Worm (Caenorhabditis elegans) whole organism, early embryonic: ENCODE measurements around the gene nlr-1.
"Not testable (repeated sequence)": the region's sequence is repeated elsewhere in the genome, so short reads cannot be mapped to it uniquely, and the experiment has no call there.

Experiments used
- ama-1 ChIP-seq: fragments of 150-350 bp; optimal IDR thresholded peaks from 2 replicates; lab custom pipeline; 2014
- scrt-1 ChIP-seq: fragments of 200-800 bp; sonication (Bioruptor generic); IDR thresholded peaks from 2 replicates; pipeline ENCODE4 v1.3.6; 2022; ENCODE audit warnings: missing genetic modification characterization, missing compliant biosample characterization

ce11 chrIV:12178235-12178634, at the start of gene nlr-1:
- TF ChIP-seq scrt-1; ama-1 (lab: Kevin White, UChicago): not testable (repeated sequence)
